Fruit fly (Drosophila melanogaster) whole organism, embryonic: ENCODE data around the gene CG13894.

Experiments
- Atf-2 ChIP-seq: fragments of 200-800 bp; sonication (Bioruptor generic); optimal IDR thresholded peaks from 2 replicates; lab custom pipeline; 2016; ENCODE audit warnings: missing biosample characterization, missing genetic modification characterization
- BEAF-32 ChIP-seq: fragments of 200-800 bp; sonication (Bioruptor generic); optimal IDR thresholded peaks from 3 replicates; lab custom pipeline; 2017; ENCODE audit warnings: missing biosample characterization, missing genetic modification characterization, mild to moderate bottlenecking, moderate library complexity, missing genetic modification reagents
- CG10209 ChIP-seq: fragments of 200-800 bp; sonication (Bioruptor generic); optimal IDR thresholded peaks from 3 replicates; lab custom pipeline; 2017; ENCODE audit warnings: missing biosample characterization, mild to moderate bottlenecking, missing genetic modification characterization, missing genetic modification reagents
- CG1024 ChIP-seq: fragments of 200-800 bp; sonication (Bioruptor generic); IDR thresholded peaks from 2 replicates; pipeline ENCODE4 v1.3.6; 2022; ENCODE audit warnings: missing biosample characterization, missing genetic modification characterization
- CG10321 ChIP-seq: fragments of 200-800 bp; sonication (Bioruptor generic); IDR thresholded peaks from 2 replicates; pipeline ENCODE4 v1.3.6; 2022; ENCODE audit warnings: missing biosample characterization, missing genetic modification characterization
- CG10979 ChIP-seq: fragments of 200-800 bp; sonication (Bioruptor generic); optimal IDR thresholded peaks from 2 replicates; lab custom pipeline; 2018; ENCODE audit warnings: missing biosample characterization, mild to moderate bottlenecking, missing genetic modification characterization, moderate library complexity
- CG11093 ChIP-seq: fragments of 200-800 bp; sonication (Bioruptor generic); IDR thresholded peaks from 3 replicates; pipeline ENCODE4 v1.3.6; 2022; ENCODE audit warnings: missing biosample characterization, missing genetic modification characterization
- CG12071 ChIP-seq: fragments of 200-800 bp; sonication (Bioruptor generic); optimal IDR thresholded peaks from 3 replicates; lab custom pipeline; 2018; ENCODE audit warnings: missing biosample characterization, mild to moderate bottlenecking, missing genetic modification characterization
- CG12236 ChIP-seq: fragments of 200-800 bp; sonication (Bioruptor generic); optimal IDR thresholded peaks from 2 replicates; lab custom pipeline; 2016; ENCODE audit warnings: missing biosample characterization, missing genetic modification characterization
- CG12299 ChIP-seq: fragments of 200-800 bp; sonication (Bioruptor generic); optimal IDR thresholded peaks from 2 replicates; lab custom pipeline; 2018; ENCODE audit warnings: missing biosample characterization, mild to moderate bottlenecking, missing genetic modification characterization
- CG12659 ChIP-seq: fragments of 200-800 bp; sonication (Bioruptor generic); optimal IDR thresholded peaks from 3 replicates; lab custom pipeline; 2017; ENCODE audit warnings: mild to moderate bottlenecking, missing biosample characterization, missing genetic modification reagents, missing genetic modification characterization
- CG17359 ChIP-seq: fragments of 200-800 bp; sonication (Bioruptor generic); optimal IDR thresholded peaks from 3 replicates; lab custom pipeline; 2018; ENCODE audit warnings: missing biosample characterization, mild to moderate bottlenecking, missing genetic modification characterization, moderate library complexity
- CG18262 ChIP-seq: fragments of 200-800 bp; optimal IDR thresholded peaks from 3 replicates; lab custom pipeline; 2019; ENCODE audit warnings: missing biosample characterization, mild to moderate bottlenecking, missing genetic modification characterization, moderate library complexity
- CG2116 ChIP-seq: fragments of 200-800 bp; sonication (Bioruptor generic); optimal IDR thresholded peaks from 3 replicates; lab custom pipeline; 2018; ENCODE audit warnings: missing biosample characterization, mild to moderate bottlenecking, missing genetic modification characterization
- CG4424 ChIP-seq: fragments of 200-800 bp; sonication (Bioruptor generic); optimal IDR thresholded peaks from 3 replicates; lab custom pipeline; 2016; ENCODE audit warnings: missing biosample characterization, missing genetic modification characterization
- CG4617 ChIP-seq: fragments of 200-800 bp; sonication (Bioruptor generic); optimal IDR thresholded peaks from 3 replicates; lab custom pipeline; 2016; ENCODE audit warnings: missing biosample characterization, missing genetic modification characterization, borderline replicate concordance
- CG6683 ChIP-seq: fragments of 200-800 bp; sonication (Bioruptor generic); optimal IDR thresholded peaks from 2 replicates; lab custom pipeline; 2017; ENCODE audit warnings: missing biosample characterization, mild to moderate bottlenecking, missing genetic modification characterization, missing genetic modification reagents
- CG6813 ChIP-seq: fragments of 200-800 bp; sonication (Bioruptor generic); optimal IDR thresholded peaks from 2 replicates; lab custom pipeline; 2017; ENCODE audit warnings: missing biosample characterization, missing genetic modification characterization, mild to moderate bottlenecking, moderate library complexity, missing genetic modification reagents
- CG8290 ChIP-seq, 3 experiments: fragments of 200-800 bp; sonication (Bioruptor generic); optimal IDR thresholded peaks; 2 replicates each; lab custom pipeline; 2016 to 2019; ENCODE audit warnings: missing biosample characterization in 3 of 3, missing genetic modification characterization in 3 of 3, mild to moderate bottlenecking in 2 of 3, moderate library complexity in 1 of 3
- Camta ChIP-seq: fragments of 200-800 bp; sonication (Bioruptor generic); optimal IDR thresholded peaks from 2 replicates; lab custom pipeline; 2016; ENCODE audit warnings: missing biosample characterization, missing genetic modification characterization
- Fer1 ChIP-seq: fragments of 200-800 bp; sonication (Bioruptor generic); optimal IDR thresholded peaks from 2 replicates; lab custom pipeline; 2017; ENCODE audit warnings: missing biosample characterization, mild to moderate bottlenecking, missing genetic modification characterization
- Hr39 ChIP-seq: fragments of >200 bp; optimal IDR thresholded peaks from 2 replicates; lab custom pipeline; 2017
- Hr51 ChIP-seq, 2 experiments: fragments of 200-800 bp; sonication (Bioruptor generic); optimal IDR thresholded peaks; 2 replicates in 1 of 2; 3 replicates in 1 of 2; lab custom pipeline; 2016 to 2018; ENCODE audit warnings: missing biosample characterization in 2 of 2, missing genetic modification characterization in 2 of 2, mild to moderate bottlenecking in 1 of 2, moderate library complexity in 1 of 2
- Lpt ChIP-seq: fragments of >200 bp; optimal IDR thresholded peaks from 2 replicates; lab custom pipeline; 2018; ENCODE audit warnings: missing biosample characterization, missing genetic modification characterization
- Mes4 ChIP-seq: fragments of 200-800 bp; sonication (Bioruptor generic); optimal IDR thresholded peaks from 2 replicates; lab custom pipeline; 2016; ENCODE audit warnings: missing biosample characterization, missing genetic modification characterization
- NC2α ChIP-seq: fragments of 200-800 bp; sonication (Bioruptor generic); optimal IDR thresholded peaks from 2 replicates; lab custom pipeline; 2016; ENCODE audit warnings: missing biosample characterization, missing genetic modification characterization
- Oli ChIP-seq: fragments of 200-800 bp; sonication (Bioruptor generic); optimal IDR thresholded peaks from 2 replicates; lab custom pipeline; 2018; ENCODE audit warnings: missing biosample characterization, mild to moderate bottlenecking, missing genetic modification characterization, moderate library complexity
- Optix ChIP-seq: fragments of 200-800 bp; sonication (Bioruptor generic); IDR thresholded peaks from 3 replicates; pipeline ENCODE4 v1.3.6; 2022; ENCODE audit warnings: missing biosample characterization, missing genetic modification characterization
- Pdp1 ChIP-seq, 2 experiments: fragments of 200-800 bp; sonication (Bioruptor generic); optimal IDR thresholded peaks; 3 replicates each; lab custom pipeline; 2016; ENCODE audit warnings: missing biosample characterization in 2 of 2, missing genetic modification characterization in 2 of 2, mild to moderate bottlenecking in 1 of 2, moderate library complexity in 1 of 2
- Ptx1 ChIP-seq: fragments of 200-800 bp; sonication (Bioruptor generic); IDR thresholded peaks from 2 replicates; pipeline ENCODE4 v1.3.6; 2022; ENCODE audit warnings: missing biosample characterization, missing genetic modification characterization
- Rx ChIP-seq: fragments of 200-800 bp; sonication (Bioruptor generic); IDR thresholded peaks from 2 replicates; pipeline ENCODE4 v1.3.6; 2022; ENCODE audit warnings: missing biosample characterization, missing genetic modification characterization
- Sry-β ChIP-seq: fragments of 200-800 bp; sonication (Bioruptor generic); optimal IDR thresholded peaks from 2 replicates; lab custom pipeline; 2018; ENCODE audit warnings: missing biosample characterization, mild to moderate bottlenecking, missing genetic modification characterization, moderate library complexity
- Vsx1 ChIP-seq: fragments of 200-800 bp; sonication (Bioruptor generic); optimal IDR thresholded peaks from 2 replicates; lab custom pipeline; 2017; ENCODE audit warnings: missing biosample characterization, mild to moderate bottlenecking, missing genetic modification characterization, missing genetic modification reagents
- ara ChIP-seq: fragments of 200-800 bp; sonication (Bioruptor generic); IDR thresholded peaks from 2 replicates; pipeline ENCODE4 v1.3.6; 2022; ENCODE audit warnings: missing biosample characterization, missing genetic modification characterization
- az2 ChIP-seq: fragments of 200-800 bp; sonication (Bioruptor generic); optimal IDR thresholded peaks from 3 replicates; lab custom pipeline; 2016; ENCODE audit warnings: missing biosample characterization, missing genetic modification characterization
- cad ChIP-seq: fragments of >200 bp; optimal IDR thresholded peaks from 2 replicates; lab custom pipeline; 2017; ENCODE audit warnings: missing biosample characterization, missing genetic modification characterization
- croc ChIP-seq: fragments of 200-800 bp; sonication (Bioruptor generic); conservative IDR thresholded peaks from 3 replicates; pipeline ENCODE4 v1.3.6; 2022; ENCODE audit warnings: missing biosample characterization, missing genetic modification characterization
- crol ChIP-seq: fragments of 200-800 bp; sonication (Bioruptor generic); IDR thresholded peaks from 2 replicates; pipeline ENCODE4 v1.3.6; 2022; ENCODE audit warnings: missing biosample characterization, missing genetic modification characterization
- lov ChIP-seq, 2 experiments: fragments of 200-800 bp in 1 of 2; fragments of >200 bp in 1 of 2; sonication (Bioruptor generic) in 1 of 2; IDR thresholded peaks in 1 of 2; optimal IDR thresholded peaks in 1 of 2; 2 replicates in 1 of 2; 3 replicates in 1 of 2; pipeline versions ENCODE4 v1.3.6 to Lab custom; 2017 to 2022; ENCODE audit warnings: missing biosample characterization in 1 of 2, missing genetic modification characterization in 1 of 2
- nmo ChIP-seq: fragments of 200-800 bp; sonication (Bioruptor generic); optimal IDR thresholded peaks from 2 replicates; lab custom pipeline; 2018; ENCODE audit warnings: missing biosample characterization, mild to moderate bottlenecking, missing genetic modification characterization, moderate library complexity
- odd ChIP-seq: fragments of 200-800 bp; sonication (Bioruptor generic); optimal IDR thresholded peaks from 2 replicates; lab custom pipeline; 2017; ENCODE audit warnings: missing biosample characterization, mild to moderate bottlenecking, missing genetic modification characterization
- pfk ChIP-seq: fragments of 200-800 bp; sonication (Bioruptor generic); optimal IDR thresholded peaks from 2 replicates; lab custom pipeline; 2018; ENCODE audit warnings: missing biosample characterization, mild to moderate bottlenecking, missing genetic modification characterization, moderate library complexity
- pho ChIP-seq: fragments of 200-800 bp; sonication (Bioruptor generic); optimal IDR thresholded peaks from 2 replicates; lab custom pipeline; 2016; ENCODE audit warnings: missing biosample characterization, missing genetic modification characterization
- phol ChIP-seq: fragments of 200-800 bp; sonication (Bioruptor generic); optimal IDR thresholded peaks from 3 replicates; lab custom pipeline; 2018; ENCODE audit warnings: missing biosample characterization, mild to moderate bottlenecking, missing genetic modification characterization, moderate library complexity
- prd ChIP-seq, 3 experiments: fragments of >200 bp in 2 of 3; fragments of 200-800 bp in 1 of 3; sonication (Bioruptor generic) in 1 of 3; optimal IDR thresholded peaks in 2 of 3; IDR thresholded peaks in 1 of 3; 2 replicates in 2 of 3; 3 replicates in 1 of 3; pipeline versions ENCODE4 v1.3.6 to Lab custom; 2017 to 2022; ENCODE audit warnings: missing biosample characterization in 1 of 3, missing genetic modification characterization in 1 of 3
- sisA ChIP-seq: fragments of 200-800 bp; sonication (Bioruptor generic); IDR thresholded peaks from 2 replicates; pipeline ENCODE4 v1.3.6; 2022; ENCODE audit warnings: missing biosample characterization, missing genetic modification characterization
- tll ChIP-seq, 2 experiments: fragments of 200-800 bp in 1 of 2; fragments of >200 bp in 1 of 2; sonication (Bioruptor generic) in 1 of 2; optimal IDR thresholded peaks; 2 replicates each; lab custom pipeline; 2017 to 2019; ENCODE audit warnings: missing biosample characterization in 2 of 2, missing genetic modification characterization in 2 of 2, mild to moderate bottlenecking in 1 of 2, moderate library complexity in 1 of 2

CG13894 gene

DNA sequence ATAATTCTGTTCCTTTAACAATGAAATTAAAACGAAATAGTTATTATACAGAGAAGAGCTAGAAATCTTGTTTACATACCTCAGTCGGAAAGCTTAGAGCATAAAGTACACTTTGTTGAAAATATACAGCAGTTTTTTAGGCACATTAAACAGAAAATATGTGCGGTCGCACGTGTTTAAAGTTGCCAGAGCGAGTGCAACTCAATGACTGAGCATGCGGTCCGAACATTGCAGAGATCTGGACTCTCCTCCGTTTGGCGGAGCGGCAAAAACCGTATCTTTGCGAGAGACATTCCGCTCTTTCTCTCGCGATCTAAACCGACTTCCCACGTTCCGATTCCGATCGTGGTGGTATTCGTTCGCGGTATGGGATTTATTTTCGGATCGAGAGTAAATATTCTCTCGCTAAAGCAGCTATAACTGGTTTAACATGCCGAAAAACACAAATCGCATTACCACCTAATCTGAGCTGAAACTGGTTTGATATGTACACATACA is 9.1 kb upstream of the CG13894 start, which contains the start of gene CG13895 (continued):
- TF ChIP-seq CG10321 (GFP tag; lab: Robert Waterston, UW), result no peak
- TF ChIP-seq CG4424 (GFP tag; lab: Kevin White, UChicago), result no peak
- no peak for TF ChIP-seq Hr39 (lab: Kevin White, UChicago)
- TF ChIP-seq crol (GFP tag; lab: Robert Waterston, UW), result 0 out of 2 replicates have a peak, but pooled peaks have one; percentile 15
- no peak for TF ChIP-seq tll (GFP tag; optimal IDR thresholded peaks at IDR 0.05; lab: Kevin White, UChicago)
- TF ChIP-seq lov (optimal IDR thresholded peaks at IDR 0.05; lab: Kevin White, UChicago), result no peak
- no peak for TF ChIP-seq lov (GFP tag; IDR thresholded peaks at IDR 0.05; lab: Robert Waterston, UW)
- TF ChIP-seq CG12299 (tag; lab: Kevin White, UChicago), result no peak
- no peak for TF ChIP-seq BEAF-32 (GFP tag; lab: Kevin White, UChicago)
- peak; percentile 7 for TF ChIP-seq CG6683
- no peak for TF ChIP-seq CG12659
- TF ChIP-seq Ptx1 (GFP tag; lab: Robert Waterston, UW), result no peak
- TF ChIP-seq pfk (GFP tag; lab: Kevin White, UChicago), result peak; percentile 83
- TF ChIP-seq Sry-β (GFP tag; lab: Kevin White, UChicago), result no peak
- TF ChIP-seq ara (GFP tag; lab: Robert Waterston, UW), result no peak
- no peak for TF ChIP-seq CG2116 (GFP tag; lab: Kevin White, UChicago)
- TF ChIP-seq CG1024, result no peak
- TF ChIP-seq CG6813 (GFP tag; lab: Kevin White, UChicago), result no peak
- TF ChIP-seq nmo (GFP tag; lab: Kevin White, UChicago), result no peak
- TF ChIP-seq Lpt (GFP tag; lab: Kevin White, UChicago), result no peak
- peak; percentile 1 for TF ChIP-seq CG12071 (GFP tag; lab: Kevin White, UChicago)
- TF ChIP-seq odd (GFP tag; lab: Kevin White, UChicago), result no peak
- TF ChIP-seq Mes4 (GFP tag; lab: Kevin White, UChicago), result no peak
- TF ChIP-seq CG18262, result no peak
- TF ChIP-seq Optix (GFP tag; lab: Robert Waterston, UW), result no peak
- TF ChIP-seq Camta, result no peak
- TF ChIP-seq CG8290 (GFP tag; optimal IDR thresholded peaks at IDR 0.05; lab: Kevin White, UChicago), result peak; percentile 94
- TF ChIP-seq CG8290 (tag; optimal IDR thresholded peaks at IDR 0.05; lab: Kevin White, UChicago), result peak; percentile 66 to 93
- TF ChIP-seq cad (GFP tag; lab: Kevin White, UChicago), result no peak
- no peak for TF ChIP-seq Vsx1 (GFP tag; lab: Kevin White, UChicago)
- TF ChIP-seq CG12236 (GFP tag; lab: Kevin White, UChicago), result no peak
- TF ChIP-seq croc, result no peak
- no peak for TF ChIP-seq Rx (GFP tag; lab: Robert Waterston, UW)
- peak in 1 of 2 experiments; percentile 17 for TF ChIP-seq Pdp1 (GFP tag; optimal IDR thresholded peaks at IDR 0.05; lab: Kevin White, UChicago)

DNA sequence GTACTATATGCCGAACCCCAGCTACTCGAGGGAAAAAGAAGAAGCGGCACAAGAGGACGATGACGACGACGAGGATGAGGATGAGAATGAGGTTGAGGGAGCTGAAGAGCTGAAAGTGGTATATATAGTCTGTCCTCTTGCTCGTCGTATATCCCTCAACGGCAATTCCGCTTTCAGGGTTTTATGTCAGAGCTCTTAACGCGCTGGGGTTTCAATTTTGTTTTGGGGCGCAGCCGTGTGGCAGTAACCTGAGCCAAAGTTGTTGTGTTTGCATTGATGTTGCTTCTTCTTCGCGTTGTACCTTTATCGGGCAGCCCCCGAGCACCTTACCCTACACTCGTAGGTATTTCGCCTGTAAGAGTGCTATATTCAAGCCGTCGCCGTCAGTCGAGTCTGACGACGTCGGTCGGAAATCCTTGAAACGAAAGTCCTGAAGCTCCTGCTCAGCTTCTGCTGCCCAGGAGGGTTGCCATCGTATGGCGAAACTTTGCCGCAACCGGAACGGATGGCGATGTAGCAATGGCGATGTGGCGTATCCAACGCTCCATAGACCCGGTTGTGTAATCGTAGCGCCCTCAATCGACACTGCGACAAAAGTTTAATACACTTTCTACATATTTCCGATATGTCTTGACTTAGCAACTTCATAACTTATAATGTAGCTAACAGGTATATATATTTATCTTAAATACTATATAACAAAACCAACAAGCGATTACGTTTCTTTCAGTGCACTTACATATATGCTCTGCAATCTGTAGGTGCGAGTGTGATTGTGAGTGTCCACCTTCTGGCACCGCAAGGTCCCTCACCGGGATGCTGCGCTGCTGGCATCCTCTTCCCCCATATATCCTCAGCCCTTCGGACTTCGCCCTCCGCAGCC is 6.0 kb upstream of the CG13894 start:
- TF ChIP-seq CG11093 (no peak), CG17359 (tag; lab: Kevin White, UChicago) (peak; percentile 68), CG4617 (GFP tag; lab: Kevin White, UChicago) (no peak), pho (GFP tag; lab: Kevin White, UChicago) (no peak), az2 (GFP tag; lab: Kevin White, UChicago) (peak; percentile 31), Fer1 (GFP tag; lab: Kevin White, UChicago) (peak; percentile 3), NC2α (GFP tag; lab: Kevin White, UChicago) (no peak), sisA (peak; percentile 45), CG10979 (tag; lab: Kevin White, UChicago) (peak; percentile 23), phol (tag; lab: Kevin White, UChicago) (peak; percentile 37), Oli (tag; lab: Kevin White, UChicago) (no peak), Hr51 (GFP tag; optimal IDR thresholded peaks at IDR 0.05; lab: Kevin White, UChicago) (peak in 1 of 2 experiments; percentile 54), CG10209 (GFP tag; lab: Kevin White, UChicago) (no peak), Atf-2 (no peak), prd (optimal IDR thresholded peaks at IDR 0.05; lab: Kevin White, UChicago) (no peak), prd (GFP tag; IDR thresholded peaks at IDR 0.05; lab: Robert Waterston, UW) (peak; percentile 57; the same call in 1 of the 3 replicates)
